Fruit fly (Drosophila melanogaster) whole organism, embryonic: ENCODE results near the gene Snx27.

Experiments used
- Adf1 ChIP-seq: fragments of 200-800 bp; sonication (Bioruptor generic); IDR thresholded peaks from 2 replicates; pipeline ENCODE4 v1.3.6; 2022; ENCODE audit warnings: missing biosample characterization, missing genetic modification characterization
- Bteb2 ChIP-seq: fragments of 200-800 bp; sonication (Bioruptor generic); optimal IDR thresholded peaks from 2 replicates; lab custom pipeline; 2016; ENCODE audit warnings: missing biosample characterization, missing genetic modification characterization
- CG10321 ChIP-seq: fragments of 200-800 bp; sonication (Bioruptor generic); IDR thresholded peaks from 2 replicates; pipeline ENCODE4 v1.3.6; 2022; ENCODE audit warnings: missing biosample characterization, missing genetic modification characterization
- CG10462 ChIP-seq: fragments of 200-800 bp; sonication (Bioruptor generic); optimal IDR thresholded peaks from 2 replicates; lab custom pipeline; 2016; ENCODE audit warnings: missing biosample characterization, missing genetic modification characterization
- CG10654 ChIP-seq: fragments of 200-800 bp; sonication (Bioruptor generic); optimal IDR thresholded peaks from 2 replicates; lab custom pipeline; 2016; ENCODE audit warnings: missing biosample characterization, missing genetic modification characterization
- CG10959 ChIP-seq: fragments of 200-800 bp; sonication (Bioruptor generic); IDR thresholded peaks from 2 replicates; pipeline ENCODE4 v1.3.6; 2022; ENCODE audit warnings: missing biosample characterization, missing genetic modification characterization
- CG11085 ChIP-seq: fragments of 200-800 bp; sonication (Bioruptor generic); IDR thresholded peaks from 2 replicates; pipeline ENCODE4 v1.3.6; 2022; ENCODE audit warnings: missing biosample characterization, missing genetic modification characterization
- CG11247 ChIP-seq: fragments of 200-800 bp; sonication (Bioruptor generic); IDR thresholded peaks from 2 replicates; pipeline ENCODE4 v1.3.6; 2022; ENCODE audit warnings: missing biosample characterization, missing genetic modification characterization
- CG11398 ChIP-seq: fragments of 200-800 bp; sonication (Bioruptor generic); optimal IDR thresholded peaks from 2 replicates; lab custom pipeline; 2016; ENCODE audit warnings: missing biosample characterization, missing genetic modification characterization
- CG14667 ChIP-seq: fragments of 200-800 bp; sonication (Bioruptor generic); IDR thresholded peaks from 2 replicates; pipeline ENCODE4 v1.3.6; 2022; ENCODE audit warnings: missing biosample characterization, missing genetic modification characterization
- CG16779 ChIP-seq: fragments of 200-800 bp; sonication (Bioruptor generic); IDR thresholded peaks from 2 replicates; pipeline ENCODE4 v1.3.6; 2022; ENCODE audit warnings: missing biosample characterization, missing genetic modification characterization
- CG31365 ChIP-seq: fragments of 200-800 bp; sonication (Bioruptor generic); optimal IDR thresholded peaks from 2 replicates; lab custom pipeline; 2018; ENCODE audit warnings: missing biosample characterization, mild to moderate bottlenecking, missing genetic modification characterization
- CG4282 ChIP-seq: fragments of 200-800 bp; sonication (Bioruptor generic); optimal IDR thresholded peaks from 2 replicates; lab custom pipeline; 2016; ENCODE audit warnings: missing biosample characterization, missing genetic modification characterization
- CG4404 ChIP-seq: fragments of 200-800 bp; sonication (Bioruptor generic); IDR thresholded peaks from 2 replicates; pipeline ENCODE4 v1.3.6; 2022; ENCODE audit warnings: missing biosample characterization, missing genetic modification characterization
- CG4424 ChIP-seq: fragments of 200-800 bp; sonication (Bioruptor generic); optimal IDR thresholded peaks from 3 replicates; lab custom pipeline; 2016; ENCODE audit warnings: missing biosample characterization, missing genetic modification characterization
- CG4617 ChIP-seq: fragments of 200-800 bp; sonication (Bioruptor generic); optimal IDR thresholded peaks from 3 replicates; lab custom pipeline; 2016; ENCODE audit warnings: missing biosample characterization, missing genetic modification characterization, borderline replicate concordance
- CG4730 ChIP-seq: fragments of 200-800 bp; sonication (Bioruptor generic); IDR thresholded peaks from 2 replicates; pipeline ENCODE4 v1.3.6; 2022; ENCODE audit warnings: missing biosample characterization, missing genetic modification characterization
- CG5180 ChIP-seq: fragments of 200-800 bp; sonication (Bioruptor generic); optimal IDR thresholded peaks from 3 replicates; lab custom pipeline; 2017; ENCODE audit warnings: missing biosample characterization, missing genetic modification characterization, mild to moderate bottlenecking, moderate library complexity, missing genetic modification reagents
- CG5953 ChIP-seq: fragments of 200-800 bp; sonication (Bioruptor generic); IDR thresholded peaks from 2 replicates; pipeline ENCODE4 v1.3.6; 2022; ENCODE audit warnings: missing biosample characterization, missing genetic modification characterization
- CG8944 ChIP-seq: fragments of 200-800 bp; sonication (Bioruptor generic); optimal IDR thresholded peaks from 3 replicates; lab custom pipeline; 2016; ENCODE audit warnings: missing biosample characterization, missing genetic modification characterization
- CG9817 ChIP-seq: fragments of 200-800 bp; sonication (Bioruptor generic); optimal IDR thresholded peaks from 2 replicates; lab custom pipeline; 2018; ENCODE audit warnings: missing biosample characterization, mild to moderate bottlenecking, missing genetic modification characterization, moderate library complexity
- Drgx ChIP-seq: fragments of 200-800 bp; sonication (Bioruptor generic); IDR thresholded peaks from 2 replicates; pipeline ENCODE4 v1.3.6; 2022; ENCODE audit warnings: missing biosample characterization, missing genetic modification characterization
- E2f2 ChIP-seq: fragments of 200-800 bp; sonication (Bioruptor generic); IDR thresholded peaks from 2 replicates; pipeline ENCODE4 v1.3.6; 2022; ENCODE audit warnings: missing biosample characterization, missing genetic modification characterization
- HLH54F ChIP-seq: fragments of 200-800 bp; sonication (Bioruptor generic); optimal IDR thresholded peaks from 3 replicates; lab custom pipeline; 2016; ENCODE audit warnings: missing biosample characterization, missing genetic modification characterization
- HLHmδ ChIP-seq: fragments of 200-800 bp; sonication (Bioruptor generic); optimal IDR thresholded peaks from 2 replicates; lab custom pipeline; 2018; ENCODE audit warnings: missing biosample characterization, mild to moderate bottlenecking, missing genetic modification characterization, moderate library complexity
- Lpt ChIP-seq: fragments of >200 bp; optimal IDR thresholded peaks from 2 replicates; lab custom pipeline; 2018; ENCODE audit warnings: missing biosample characterization, missing genetic modification characterization
- MESR4 ChIP-seq: fragments of 200-800 bp; sonication (Bioruptor generic); optimal IDR thresholded peaks from 2 replicates; lab custom pipeline; 2018; ENCODE audit warnings: missing biosample characterization, mild to moderate bottlenecking, missing genetic modification characterization, moderate library complexity
- NC2β ChIP-seq: fragments of 200-800 bp; sonication (Bioruptor generic); optimal IDR thresholded peaks from 2 replicates; lab custom pipeline; 2016; ENCODE audit warnings: missing biosample characterization, missing genetic modification characterization
- Opbp ChIP-seq: fragments of 200-800 bp; sonication (Bioruptor generic); IDR thresholded peaks from 3 replicates; pipeline ENCODE4 v1.3.6; 2022; ENCODE audit warnings: missing biosample characterization, missing genetic modification characterization; ENCODE audit not compliant: partially characterized antibody
- Scr ChIP-seq: fragments of 200-800 bp; sonication (Bioruptor generic); IDR thresholded peaks from 2 replicates; pipeline ENCODE4 v1.3.6; 2022; ENCODE audit warnings: missing biosample characterization, missing genetic modification characterization; ENCODE audit not compliant: partially characterized antibody
- Sin3A ChIP-seq: fragments of >200 bp; optimal IDR thresholded peaks from 2 replicates; lab custom pipeline; 2018
- Six4 ChIP-seq: fragments of 200-800 bp; sonication (Bioruptor generic); optimal IDR thresholded peaks from 2 replicates; lab custom pipeline; 2016; ENCODE audit warnings: missing biosample characterization, missing genetic modification characterization
- Spps ChIP-seq: fragments of 200-800 bp; sonication (Bioruptor generic); optimal IDR thresholded peaks from 2 replicates; lab custom pipeline; 2018; ENCODE audit warnings: missing biosample characterization, mild to moderate bottlenecking, missing genetic modification characterization
- YL-1 ChIP-seq: fragments of 200-800 bp; sonication (Bioruptor generic); optimal IDR thresholded peaks from 3 replicates; lab custom pipeline; 2017; ENCODE audit warnings: missing biosample characterization, mild to moderate bottlenecking, missing genetic modification characterization
- croc ChIP-seq: fragments of 200-800 bp; sonication (Bioruptor generic); conservative IDR thresholded peaks from 3 replicates; pipeline ENCODE4 v1.3.6; 2022; ENCODE audit warnings: missing biosample characterization, missing genetic modification characterization
- da ChIP-seq: fragments of 200-800 bp; sonication (Bioruptor generic); optimal IDR thresholded peaks from 2 replicates; lab custom pipeline; 2016; ENCODE audit warnings: missing biosample characterization, missing genetic modification characterization
- dan ChIP-seq: fragments of 200-800 bp; sonication (Bioruptor generic); IDR thresholded peaks from 2 replicates; pipeline ENCODE4 v1.3.6; 2022; ENCODE audit warnings: missing biosample characterization, missing genetic modification characterization
- grau ChIP-seq: fragments of 200-800 bp; optimal IDR thresholded peaks from 3 replicates; lab custom pipeline; 2019; ENCODE audit warnings: missing biosample characterization, mild to moderate bottlenecking, missing genetic modification characterization, moderate library complexity
- hbn ChIP-seq: fragments of 200-800 bp; sonication (Bioruptor generic); IDR thresholded peaks from 2 replicates; pipeline ENCODE4 v1.3.6; 2022; ENCODE audit warnings: missing biosample characterization, missing genetic modification characterization; ENCODE audit not compliant: partially characterized antibody
- knrl ChIP-seq: fragments of 200-800 bp; sonication (Bioruptor generic); IDR thresholded peaks from 3 replicates; pipeline ENCODE4 v1.3.6; 2022; ENCODE audit warnings: missing biosample characterization, missing genetic modification characterization; ENCODE audit not compliant: partially characterized antibody
- mirr ChIP-seq: fragments of 200-800 bp; sonication (Bioruptor generic); optimal IDR thresholded peaks from 3 replicates; lab custom pipeline; 2018; ENCODE audit warnings: missing biosample characterization, mild to moderate bottlenecking, missing genetic modification characterization
- mld ChIP-seq: fragments of 200-800 bp; sonication (Bioruptor generic); IDR thresholded peaks from 3 replicates; pipeline ENCODE4 v1.3.6; 2022; ENCODE audit warnings: missing biosample characterization, missing genetic modification characterization; ENCODE audit not compliant: partially characterized antibody
- pita ChIP-seq: fragments of 200-800 bp; sonication (Bioruptor generic); optimal IDR thresholded peaks from 2 replicates; lab custom pipeline; 2017; ENCODE audit warnings: missing biosample characterization, mild to moderate bottlenecking, missing genetic modification characterization
- rib ChIP-seq: fragments of 200-800 bp; sonication (Bioruptor generic); IDR thresholded peaks from 2 replicates; pipeline ENCODE4 v1.3.6; 2022; ENCODE audit warnings: missing biosample characterization, missing genetic modification characterization
- run ChIP-seq: fragments of 200-800 bp; sonication (Bioruptor generic); optimal IDR thresholded peaks from 3 replicates; lab custom pipeline; 2018; ENCODE audit warnings: missing biosample characterization, mild to moderate bottlenecking, missing genetic modification characterization
- sens-2 ChIP-seq: fragments of 200-800 bp; sonication (Bioruptor generic); IDR thresholded peaks from 2 replicates; pipeline ENCODE4 v1.3.6; 2022; ENCODE audit warnings: missing biosample characterization, missing genetic modification characterization
- usp ChIP-seq: fragments of >200 bp; optimal IDR thresholded peaks from 2 replicates; lab custom pipeline; 2017; ENCODE audit warnings: missing biosample characterization, missing genetic modification characterization
- vfl ChIP-seq: fragments of 200-800 bp; sonication (Bioruptor generic); optimal IDR thresholded peaks from 2 replicates; lab custom pipeline; 2016; ENCODE audit warnings: missing biosample characterization, missing genetic modification characterization
- wek ChIP-seq: fragments of 200-800 bp; sonication (Bioruptor generic); optimal IDR thresholded peaks from 3 replicates; lab custom pipeline; 2018; ENCODE audit warnings: missing biosample characterization, mild to moderate bottlenecking, missing genetic modification characterization, moderate library complexity
- z ChIP-seq: fragments of 200-800 bp; sonication (Bioruptor generic); IDR thresholded peaks from 3 replicates; pipeline ENCODE4 v1.3.6; 2022; ENCODE audit warnings: missing biosample characterization, missing genetic modification characterization

The Snx27 gene

dm6 chrX:5672243-5673051 is 65.4 kb downstream of the Snx27 start, which contains the start of gene RpL35 (continued):
- TF ChIP-seq usp (GFP tag; lab: Kevin White, UChicago) (no peak), wek (GFP tag; lab: Kevin White, UChicago) (peak; percentile 56), YL-1 (peak; percentile 91), CG10654 (GFP tag; lab: Kevin White, UChicago) (peak; percentile 13), run (tag; lab: Kevin White, UChicago) (peak; percentile 2), da (GFP tag; lab: Kevin White, UChicago) (no peak), rib (GFP tag; lab: Robert Waterston, UW) (no peak), sens-2 (GFP tag; lab: Robert Waterston, UW) (no peak), NC2β (peak; percentile 69), dan (GFP tag; lab: Robert Waterston, UW) (no peak), Bteb2 (GFP tag; lab: Kevin White, UChicago) (peak; percentile 23), CG9817 (tag; lab: Kevin White, UChicago) (no peak), CG11398 (GFP tag; lab: Kevin White, UChicago) (no peak), Sin3A (lab: Kevin White, UChicago) (peak; percentile 73), Drgx (GFP tag; lab: Robert Waterston, UW) (no peak), croc (GFP tag; lab: Robert Waterston, UW) (no peak), Opbp (GFP tag; lab: Robert Waterston, UW) (0 out of 3 replicates have a peak, but pooled peaks have one; percentile 18), CG31365 (tag; lab: Kevin White, UChicago) (peak; percentile 39), Lpt (GFP tag; lab: Kevin White, UChicago) (no peak), CG10321 (GFP tag; lab: Robert Waterston, UW) (no peak), z (GFP tag; lab: Robert Waterston, UW) (no peak), CG4424 (GFP tag; lab: Kevin White, UChicago) (peak; percentile 12), grau (tag; lab: Kevin White, UChicago) (peak; percentile 43), CG16779 (GFP tag; lab: Robert Waterston, UW) (no peak), CG4282 (GFP tag; lab: Kevin White, UChicago) (peak; percentile 29), pita (GFP tag; lab: Kevin White, UChicago) (no peak), CG11085 (GFP tag; lab: Robert Waterston, UW) (0 out of 2 replicates have a peak, but pooled peaks have one; percentile 23), CG4730 (GFP tag; lab: Robert Waterston, UW) (no peak), CG5953 (GFP tag; lab: Robert Waterston, UW) (no peak), Scr (GFP tag; lab: Robert Waterston, UW) (peak; percentile 52), Six4 (no peak), CG10462 (no peak), CG5180 (GFP tag; lab: Kevin White, UChicago) (peak; percentile 46), mld (no peak), CG8944 (GFP tag; lab: Kevin White, UChicago) (no peak), knrl (peak; percentile 65), CG11247 (peak; percentile 27; the same call in 1 of the 2 replicates), E2f2 (GFP tag; lab: Robert Waterston, UW) (peak; percentile 41), vfl (GFP tag; lab: Kevin White, UChicago) (peak; percentile 11), MESR4 (GFP tag; lab: Kevin White, UChicago) (peak; percentile 93), Adf1 (GFP tag; lab: Robert Waterston, UW) (peak; percentile 22; the same call in 1 of the 2 replicates), HLH54F (GFP tag; lab: Kevin White, UChicago) (peak; percentile 25), mirr (GFP tag; lab: Kevin White, UChicago) (peak; percentile 62), HLHmδ (GFP tag; lab: Kevin White, UChicago) (no peak), CG4617 (peak; percentile 60), Spps (tag; lab: Kevin White, UChicago) (peak; percentile 17), CG4404 (GFP tag; lab: Robert Waterston, UW) (no peak), CG10959 (GFP tag; lab: Robert Waterston, UW) (no peak), CG14667 (GFP tag; lab: Robert Waterston, UW) (no peak), hbn (peak; percentile 48; the same call in 1 of the 2 replicates)
